Worm (Caenorhabditis elegans) whole organism, midembryonic: Measurements from ENCODE around the gene ncs-5.
A peak's percentile ranks its signal among the peaks of the same experiment; 100 is the strongest.

Source experiments
- T22C8.4 ChIP-seq: fragments of 200-800 bp; sonication (Bioruptor generic); IDR thresholded peaks from 2 replicates; pipeline ENCODE4 v1.3.6; 2022; ENCODE audit warnings: missing genetic modification characterization, missing compliant biosample characterization
- cog-1 ChIP-seq: sonication (generic microtip); optimal IDR thresholded peaks from 2 replicates; lab custom pipeline; 2016; ENCODE audit warnings: missing genetic modification characterization, missing compliant biosample characterization
- flt-1 ChIP-seq: fragments of 200-800 bp; sonication (Bioruptor generic); IDR thresholded peaks from 2 replicates; pipeline ENCODE4 v1.3.6; 2022; ENCODE audit warnings: missing genetic modification characterization, missing compliant biosample characterization
- klf-2 ChIP-seq: fragments of 200-800 bp; sonication (Bioruptor generic); conservative IDR thresholded peaks from 2 replicates; pipeline ENCODE4 v1.3.6; 2022; ENCODE audit warnings: missing genetic modification reagents, missing genetic modification characterization, missing compliant biosample characterization
- med-1 ChIP-seq: sonication (generic microtip); optimal IDR thresholded peaks from 2 replicates; lab custom pipeline; 2017; ENCODE audit warnings: missing genetic modification characterization, mild to moderate bottlenecking, missing compliant biosample characterization, antibody characterized with exemption, missing genetic modification reagents; ENCODE audit not compliant: insufficient read depth
- ref-1 ChIP-seq: fragments of 200-800 bp; sonication (Bioruptor generic); conservative IDR thresholded peaks from 2 replicates; pipeline ENCODE4 v1.3.6; 2022; ENCODE audit warnings: missing genetic modification reagents, missing genetic modification characterization, missing compliant biosample characterization
- tab-1 ChIP-seq: fragments of 200-800 bp; sonication (Bioruptor generic); IDR thresholded peaks from 2 replicates; pipeline ENCODE4 v1.3.6; 2022; ENCODE audit warnings: missing genetic modification characterization, missing compliant biosample characterization
- ztf-23 ChIP-seq: fragments of 200-800 bp; sonication (Bioruptor generic); IDR thresholded peaks from 2 replicates; pipeline ENCODE4 v1.3.6; 2022; ENCODE audit warnings: missing genetic modification reagents, missing genetic modification characterization, missing compliant biosample characterization
- ztf-29 ChIP-seq: fragments of 200-800 bp; sonication (Bioruptor generic); IDR thresholded peaks from 2 replicates; pipeline ENCODE4 v1.3.6; 2022; ENCODE audit warnings: missing genetic modification reagents, missing genetic modification characterization, missing compliant biosample characterization

ncs-5 gene

DNA sequence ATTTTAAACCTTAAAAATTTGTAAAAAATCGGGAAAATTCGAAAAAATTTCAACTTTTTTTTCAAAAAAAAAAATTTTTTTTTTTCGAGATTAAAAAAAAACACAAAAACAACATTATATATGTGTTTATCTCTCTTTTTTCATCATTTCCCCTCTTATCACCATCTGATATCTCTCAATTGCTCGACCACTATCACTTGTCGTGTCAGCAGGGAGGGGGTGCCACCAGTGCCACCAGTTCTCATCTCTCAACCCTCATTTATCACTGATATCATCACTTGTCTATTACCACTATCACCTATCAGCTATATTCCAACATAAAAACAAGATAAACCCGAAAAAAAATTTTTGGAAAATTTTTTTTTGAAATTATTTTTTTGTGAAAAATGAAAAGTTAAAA lies 6.9 kb downstream of the ncs-5 start:
- no peak for TF ChIP-seq med-1 (GFP tag; lab: Kevin White, UChicago)
- no peak for TF ChIP-seq tab-1
- no peak for TF ChIP-seq cog-1 (tag; lab: Kevin White, UChicago)
- TF ChIP-seq ztf-29, result no peak
- TF ChIP-seq klf-2 (GFP tag; lab: Robert Waterston, UW), result no peak
- TF ChIP-seq ref-1, result no peak
- TF ChIP-seq flt-1 (GFP tag; lab: Robert Waterston, UW), result no peak
- TF ChIP-seq T22C8.4 (GFP tag; lab: Robert Waterston, UW), result no peak

DNA sequence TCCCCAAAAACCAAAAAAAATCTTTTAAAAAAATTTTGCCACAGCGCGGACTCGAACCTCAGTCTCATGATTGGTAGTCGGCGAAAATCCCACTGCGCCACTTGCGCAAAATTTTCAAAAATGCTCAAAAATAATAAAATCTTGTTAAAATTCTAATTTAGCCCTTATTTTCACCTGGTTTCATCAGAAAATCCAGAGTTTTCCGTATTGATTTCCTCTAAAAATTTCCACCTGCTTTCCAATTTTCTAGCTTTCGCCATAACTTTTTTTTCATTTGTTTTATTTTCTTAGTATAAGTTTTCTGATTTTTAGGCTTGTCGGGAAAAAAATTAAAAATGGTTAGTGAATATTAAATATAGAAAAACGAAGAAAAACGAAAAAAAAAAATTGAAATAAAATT lies 7.8 kb downstream of the ncs-5 start:
- TF ChIP-seq ztf-29, result no peak
- TF ChIP-seq cog-1 (tag; lab: Kevin White, UChicago), result no peak
- TF ChIP-seq ztf-23 (GFP tag; lab: Robert Waterston, UW), result no peak
- no peak for TF ChIP-seq T22C8.4 (GFP tag; lab: Robert Waterston, UW)

DNA sequence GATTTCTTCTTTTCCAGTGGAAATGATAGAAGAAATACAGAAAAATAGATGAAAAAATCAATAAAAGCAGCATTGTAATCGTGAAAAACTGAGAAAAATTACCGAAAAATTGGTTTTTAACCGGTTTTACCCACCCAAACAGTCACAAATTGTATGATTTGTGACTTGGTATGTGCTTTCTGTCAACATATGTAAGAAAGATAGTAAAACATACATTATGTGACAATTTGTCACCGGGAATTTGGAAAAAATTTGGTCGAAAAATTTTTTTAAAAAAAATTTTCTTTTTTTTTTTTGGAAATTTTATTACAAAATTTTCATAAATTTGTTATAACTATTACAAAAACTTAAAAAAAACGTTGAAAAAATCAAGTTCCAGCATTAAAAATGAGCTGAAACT lies 17.6 kb downstream of the ncs-5 start, which contains the start of gene cyp-33D3:
cyp-33D3 (minus strand) TSS at position 101 of the 400 bp plus-strand sequence.
- peak; percentile 16; the same call in 1 of the 2 replicates for TF ChIP-seq T22C8.4 (GFP tag; lab: Robert Waterston, UW)
- TF ChIP-seq ztf-29, result no peak

DNA sequence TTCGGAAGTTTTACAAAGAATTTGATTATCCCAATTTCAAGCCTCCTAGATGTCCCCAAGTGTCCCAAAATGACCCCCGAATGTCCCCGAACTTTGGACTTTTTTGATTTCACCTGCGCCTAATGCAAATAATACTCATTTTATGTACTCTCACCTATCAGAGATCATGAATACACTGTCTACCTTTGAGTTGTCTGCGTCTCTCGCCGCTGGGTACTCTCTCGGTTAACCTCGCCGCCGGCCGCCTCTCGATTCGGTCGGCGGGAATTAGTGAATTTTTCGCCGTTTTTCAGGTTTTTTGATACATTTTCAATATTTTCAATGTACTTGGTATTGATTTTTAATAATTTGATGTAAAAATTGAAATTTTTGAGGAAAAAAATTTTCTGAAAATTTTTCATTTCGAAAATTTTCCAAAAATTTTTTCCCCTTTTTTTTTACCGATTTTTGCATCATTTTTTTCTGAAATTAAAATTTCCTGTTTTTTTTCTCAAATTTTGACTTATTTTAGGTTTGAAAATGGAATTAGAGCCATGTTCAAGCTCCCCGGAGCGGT lies 19.3 kb downstream of the ncs-5 start, which contains the start of gene nhr-65:
nhr-65 (plus strand) TSS at position 506 of the 556 bp plus-strand sequence.
- TF ChIP-seq ztf-29, result no peak
- TF ChIP-seq T22C8.4 (GFP tag; lab: Robert Waterston, UW), result no peak
- TF ChIP-seq flt-1 (GFP tag; lab: Robert Waterston, UW), result no peak
- no peak for TF ChIP-seq klf-2 (GFP tag; lab: Robert Waterston, UW)
- TF ChIP-seq cog-1 (tag; lab: Kevin White, UChicago), result no peak
- no peak for TF ChIP-seq med-1 (GFP tag; lab: Kevin White, UChicago)
- no peak for TF ChIP-seq ref-1
- TF ChIP-seq tab-1, result no peak
- TF ChIP-seq ztf-23 (GFP tag; lab: Robert Waterston, UW), result no peak

DNA sequence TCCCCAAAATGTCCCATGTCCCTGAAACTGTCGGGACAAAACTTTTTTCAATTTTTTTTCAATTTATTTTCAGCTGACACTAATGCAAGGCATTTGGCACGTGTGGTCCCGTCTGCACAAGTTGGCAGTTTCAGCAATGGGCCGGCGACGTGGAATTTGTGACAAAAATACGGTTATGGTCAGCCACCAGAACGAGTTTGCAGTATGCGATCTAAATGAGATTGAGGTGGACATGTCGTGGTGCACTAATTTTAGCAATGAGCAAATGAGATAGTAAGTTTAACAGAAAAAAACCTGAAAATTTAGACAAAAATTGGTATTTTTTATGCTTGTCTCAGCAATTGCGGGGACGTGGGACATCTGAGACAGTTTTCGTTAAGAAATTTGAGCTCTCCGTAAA lies 22.9 kb downstream of the ncs-5 start:
- no peak for TF ChIP-seq cog-1 (tag; lab: Kevin White, UChicago)
- no peak for TF ChIP-seq T22C8.4 (GFP tag; lab: Robert Waterston, UW)
- no peak for TF ChIP-seq ztf-23 (GFP tag; lab: Robert Waterston, UW)
- no peak for TF ChIP-seq ztf-29
- TF ChIP-seq klf-2 (GFP tag; lab: Robert Waterston, UW), result no peak

DNA sequence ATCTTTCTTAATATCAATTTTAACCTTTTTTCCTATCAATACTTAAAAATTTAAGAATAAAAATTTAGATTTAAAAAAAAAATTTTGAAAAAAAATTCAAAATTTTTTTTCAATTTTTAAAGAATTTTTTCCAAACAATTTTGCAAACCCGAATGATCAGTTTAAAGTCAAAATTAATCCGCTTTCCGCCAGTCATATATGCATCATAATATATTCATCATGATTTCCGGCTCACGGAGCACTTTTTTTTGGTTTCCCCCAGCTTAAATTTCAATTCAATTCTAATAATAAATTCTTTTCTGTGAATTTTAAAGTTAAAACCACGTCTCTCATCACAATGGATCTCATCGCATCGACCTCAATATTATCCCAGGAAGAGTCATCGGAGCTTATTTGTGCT lies 26.9 kb downstream of the ncs-5 start, which contains the start of gene nhr-230:
nhr-230 (plus strand) TSS at position 301 of the 400 bp plus-strand sequence.
- TF ChIP-seq klf-2 (GFP tag; lab: Robert Waterston, UW) (no peak), tab-1 (no peak), cog-1 (tag; lab: Kevin White, UChicago) (no peak), ref-1 (no peak), med-1 (GFP tag; lab: Kevin White, UChicago) (no peak), ztf-29 (no peak), flt-1 (GFP tag; lab: Robert Waterston, UW) (no peak), T22C8.4 (GFP tag; lab: Robert Waterston, UW) (no peak), ztf-23 (GFP tag; lab: Robert Waterston, UW) (no peak)

DNA sequence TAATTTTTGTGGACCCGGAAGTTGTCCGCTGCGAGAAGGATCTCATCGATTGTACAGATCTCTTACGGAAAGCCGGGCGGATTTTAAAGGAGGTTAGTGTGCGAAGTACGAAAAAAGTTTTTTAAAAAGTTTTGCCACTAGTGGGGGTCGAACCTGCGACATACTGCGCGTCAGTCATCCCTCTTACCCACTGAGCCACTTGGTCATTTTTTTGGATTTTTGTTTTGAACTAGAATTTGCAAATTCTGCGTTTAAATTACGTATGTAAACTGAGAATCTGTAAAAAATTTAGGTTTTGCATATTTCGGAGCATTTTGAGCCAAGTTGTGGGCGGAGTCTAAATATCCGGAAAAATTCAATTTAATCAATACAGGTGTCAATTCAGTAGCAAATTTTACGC lies 29.0 kb downstream of the ncs-5 start:
- TF ChIP-seq ref-1, result no peak
- no peak for TF ChIP-seq ztf-23 (GFP tag; lab: Robert Waterston, UW)
- TF ChIP-seq tab-1, result no peak
- no peak for TF ChIP-seq flt-1 (GFP tag; lab: Robert Waterston, UW)
- no peak for TF ChIP-seq cog-1 (tag; lab: Kevin White, UChicago)
- TF ChIP-seq klf-2 (GFP tag; lab: Robert Waterston, UW), result no peak
- no peak for TF ChIP-seq med-1 (GFP tag; lab: Kevin White, UChicago)
- TF ChIP-seq T22C8.4 (GFP tag; lab: Robert Waterston, UW), result no peak
- no peak for TF ChIP-seq ztf-29

DNA sequence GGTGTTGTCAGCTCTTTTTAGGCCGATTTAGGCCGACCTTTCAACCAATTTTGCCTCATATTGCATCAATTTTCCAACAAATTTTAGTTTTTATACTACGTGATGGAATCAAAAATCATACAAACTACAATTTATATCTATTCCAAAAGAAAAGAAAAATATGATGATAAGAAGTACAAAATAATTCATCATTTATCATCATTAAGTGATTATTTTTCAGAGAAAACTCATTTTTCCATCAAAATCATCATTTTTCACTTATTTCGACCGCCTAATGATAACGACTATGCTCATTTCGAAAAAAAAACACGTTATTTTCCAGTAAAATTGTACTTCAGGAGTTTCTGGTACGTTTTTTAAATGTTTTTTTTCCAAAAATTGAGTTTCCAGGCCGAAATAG lies 35.2 kb downstream of the ncs-5 start:
- TF ChIP-seq ref-1, result no peak
- TF ChIP-seq ztf-29, result no peak
- TF ChIP-seq flt-1 (GFP tag; lab: Robert Waterston, UW), result no peak
- TF ChIP-seq klf-2 (GFP tag; lab: Robert Waterston, UW), result no peak
- no peak for TF ChIP-seq ztf-23 (GFP tag; lab: Robert Waterston, UW)
- no peak for TF ChIP-seq cog-1 (tag; lab: Kevin White, UChicago)
- TF ChIP-seq T22C8.4 (GFP tag; lab: Robert Waterston, UW), result no peak
- no peak for TF ChIP-seq med-1 (GFP tag; lab: Kevin White, UChicago)
- TF ChIP-seq tab-1, result no peak

DNA sequence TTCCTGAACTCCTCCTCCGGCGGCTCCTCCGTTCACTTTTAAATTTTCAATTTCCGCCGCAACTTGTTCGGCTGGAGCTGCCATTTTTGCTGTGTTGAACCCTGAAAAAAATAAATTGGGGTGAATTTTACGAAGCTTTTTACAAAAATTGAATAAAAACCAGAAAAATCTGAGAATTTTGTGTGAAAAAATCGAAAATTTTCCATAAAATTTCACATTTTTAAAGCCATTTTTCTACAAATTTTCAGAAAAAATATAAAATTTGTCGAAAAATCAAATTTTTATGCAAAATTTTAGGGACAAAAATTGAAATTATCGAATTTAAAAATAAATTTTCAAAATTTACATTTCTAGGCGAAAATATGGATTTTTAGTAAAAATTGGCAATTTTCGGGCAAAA lies 39.6 kb downstream of the ncs-5 start, which contains the start of gene wars-1:
wars-1 (minus strand) TSS at position 101 of the 400 bp plus-strand sequence.
- TF ChIP-seq T22C8.4 (GFP tag; lab: Robert Waterston, UW) (no peak), flt-1 (GFP tag; lab: Robert Waterston, UW) (no peak), ref-1 (no peak), med-1 (GFP tag; lab: Kevin White, UChicago) (no peak), ztf-23 (GFP tag; lab: Robert Waterston, UW) (no peak), tab-1 (no peak), cog-1 (tag; lab: Kevin White, UChicago) (no peak), ztf-29 (no peak), klf-2 (GFP tag; lab: Robert Waterston, UW) (no peak)

DNA sequence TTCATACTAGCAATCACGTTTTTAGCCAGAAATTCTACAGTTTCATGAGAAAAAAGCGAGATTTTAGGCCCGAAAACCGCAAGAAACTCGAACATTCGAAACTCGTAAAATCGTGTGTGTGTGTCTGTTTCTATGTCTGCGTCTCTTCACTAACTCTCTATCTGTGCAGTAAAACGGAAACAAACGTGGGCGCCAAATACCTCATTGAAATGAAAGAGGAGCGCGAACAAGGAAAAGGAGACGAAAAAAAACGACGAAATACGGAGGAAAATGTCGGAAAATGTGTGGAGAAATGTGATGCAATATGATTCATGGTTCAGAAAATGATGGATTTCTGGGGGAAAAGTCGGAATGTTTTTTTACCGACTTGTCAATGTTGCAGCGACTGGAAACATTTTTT lies 49.0 kb downstream of the ncs-5 start:
- TF ChIP-seq ref-1 (no peak), tab-1 (no peak), med-1 (GFP tag; lab: Kevin White, UChicago) (no peak), cog-1 (tag; lab: Kevin White, UChicago) (no peak), ztf-29 (no peak), klf-2 (GFP tag; lab: Robert Waterston, UW) (no peak), ztf-23 (GFP tag; lab: Robert Waterston, UW) (no peak), flt-1 (GFP tag; lab: Robert Waterston, UW) (no peak), T22C8.4 (GFP tag; lab: Robert Waterston, UW) (no peak)
